Worm (Caenorhabditis elegans): ENCODE measurements around the gene ess-2.

ess-2 gene

DNA sequence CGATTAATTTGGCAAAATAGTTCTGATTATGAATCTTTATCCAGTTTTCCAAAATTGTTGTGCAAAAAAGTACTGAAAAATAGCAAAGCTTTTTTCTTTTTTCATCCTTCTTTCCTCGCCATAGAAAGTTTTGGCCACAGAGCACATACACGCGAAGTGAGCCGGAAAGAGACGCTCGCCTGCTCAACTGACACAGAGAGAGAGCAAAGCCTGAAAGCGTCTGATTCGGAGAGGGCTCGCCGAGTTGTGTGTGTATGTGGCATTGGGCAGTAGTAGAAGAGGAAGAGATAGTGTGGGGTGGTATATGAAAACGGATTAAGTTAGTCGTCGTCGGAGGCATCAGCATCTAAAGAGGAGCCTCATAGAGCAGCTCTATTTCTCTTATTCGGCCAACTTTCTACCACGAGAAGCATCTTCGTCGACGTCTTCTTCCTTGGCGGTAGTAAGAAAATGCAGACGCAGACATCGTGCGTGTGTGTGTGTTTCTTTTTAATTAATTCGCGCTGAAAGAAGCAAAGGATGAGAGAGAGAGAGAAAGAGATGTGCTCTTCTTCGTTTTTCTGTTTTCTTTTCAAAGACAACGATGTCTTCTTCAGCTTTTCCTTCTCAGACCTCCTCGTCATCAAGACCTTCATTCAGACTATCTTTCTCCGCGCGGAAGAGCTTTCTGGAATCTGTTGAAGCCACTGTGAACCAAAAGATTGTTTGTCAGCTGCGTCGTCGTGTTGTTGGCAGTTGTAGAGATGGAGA is 19.7 kb upstream of the ess-2 start (continued):
- TF ChIP-seq nhr-71 (tag; optimal IDR thresholded peaks at IDR 0.05) (peak; percentile 58), lin-15B (tag; optimal IDR thresholded peaks at IDR 0.05) (no peak), pax-3 (tag; optimal IDR thresholded peaks at IDR 0.05) (peak; percentile 24), grh-1 (GFP tag; IDR thresholded peaks at IDR 0.05) (no peak), fkh-10 (GFP tag; optimal IDR thresholded peaks at IDR 0.05) (peak; percentile 8), egl-27 (tag; optimal IDR thresholded peaks at IDR 0.05) (no peak), irx-1 (tag; optimal IDR thresholded peaks at IDR 0.05) (no peak), nhr-84 (tag; optimal IDR thresholded peaks at IDR 0.05) (no peak), ztf-4 (tag; optimal IDR thresholded peaks at IDR 0.05) (no peak), vab-15 (tag; optimal IDR thresholded peaks at IDR 0.05) (no peak), elt-2 (tag; optimal IDR thresholded peaks at IDR 0.05) (no peak), nhr-19 (GFP tag; conservative IDR thresholded peaks at IDR 0.05) (no peak), ceh-63 (GFP tag; optimal IDR thresholded peaks at IDR 0.05) (no peak), ces-1 (GFP tag; optimal IDR thresholded peaks at IDR 0.05) (peak; percentile 29), zag-1 (tag; optimal IDR thresholded peaks at IDR 0.05) (no peak), pag-3 (tag; optimal IDR thresholded peaks at IDR 0.05; ENCODE audit: borderline replicate concordance, insufficient read depth) (no peak), F16B12.6 (tag; optimal IDR thresholded peaks at IDR 0.05) (no peak), Y116A8C.19 (tag; optimal IDR thresholded peaks at IDR 0.05; ENCODE audit: borderline replicate concordance) (no peak), C04F5.9 (tag; optimal IDR thresholded peaks at IDR 0.05) (no peak), sptf-1 (tag; optimal IDR thresholded peaks at IDR 0.05) (no peak), fkh-8 (tag; optimal IDR thresholded peaks at IDR 0.05) (peak; percentile 74), tbx-2 (tag; optimal IDR thresholded peaks at IDR 0.05) (peak; percentile 42), swsn-7 (tag; optimal IDR thresholded peaks at IDR 0.05) (no peak), ama-1 (optimal IDR thresholded peaks at IDR 0.05) (no peak), lin-13 (GFP tag; optimal IDR thresholded peaks at IDR 0.05) (no peak), blmp-1 (tag; optimal IDR thresholded peaks at IDR 0.05) (no peak), aly-2 (tag; optimal IDR thresholded peaks at IDR 0.05) (no peak), elt-3 (tag; optimal IDR thresholded peaks at IDR 0.05) (no peak)

- TF ChIP-seq blmp-1 (tag; optimal IDR thresholded peaks at IDR 0.05) = no peak
- no peak for TF ChIP-seq efl-1 (optimal IDR thresholded peaks at IDR 0.05)
- peak in 1 of 2 experiments; percentile 76 for TF ChIP-seq efl-1 (GFP tag; optimal IDR thresholded peaks at IDR 0.05 in 1 of 2)
- no peak for TF ChIP-seq lin-15B (tag; optimal IDR thresholded peaks at IDR 0.05)
- TF ChIP-seq zag-1 (tag; optimal IDR thresholded peaks at IDR 0.05) = no peak
Observed at ce11 chrIII:8509218-8509617, 19.1 kb upstream of the ess-2 start.

ce11 chrIII:8506348-8506747 is 16.2 kb upstream of the ess-2 start:
- TF ChIP-seq lin-14 (GFP tag; optimal IDR thresholded peaks at IDR 0.05) (peak; percentile 0), irx-1 (tag; optimal IDR thresholded peaks at IDR 0.05) (no peak), mab-9 (GFP tag; IDR thresholded peaks at IDR 0.05) (no peak), nhr-20 (tag; optimal IDR thresholded peaks at IDR 0.05) (no peak), lin-39 (tag; optimal IDR thresholded peaks at IDR 0.05) (no peak), lin-35 (GFP tag; optimal IDR thresholded peaks at IDR 0.05) (peak in 1 of 2 experiments; percentile 15), nhr-85 (tag) (no peak)

DNA sequence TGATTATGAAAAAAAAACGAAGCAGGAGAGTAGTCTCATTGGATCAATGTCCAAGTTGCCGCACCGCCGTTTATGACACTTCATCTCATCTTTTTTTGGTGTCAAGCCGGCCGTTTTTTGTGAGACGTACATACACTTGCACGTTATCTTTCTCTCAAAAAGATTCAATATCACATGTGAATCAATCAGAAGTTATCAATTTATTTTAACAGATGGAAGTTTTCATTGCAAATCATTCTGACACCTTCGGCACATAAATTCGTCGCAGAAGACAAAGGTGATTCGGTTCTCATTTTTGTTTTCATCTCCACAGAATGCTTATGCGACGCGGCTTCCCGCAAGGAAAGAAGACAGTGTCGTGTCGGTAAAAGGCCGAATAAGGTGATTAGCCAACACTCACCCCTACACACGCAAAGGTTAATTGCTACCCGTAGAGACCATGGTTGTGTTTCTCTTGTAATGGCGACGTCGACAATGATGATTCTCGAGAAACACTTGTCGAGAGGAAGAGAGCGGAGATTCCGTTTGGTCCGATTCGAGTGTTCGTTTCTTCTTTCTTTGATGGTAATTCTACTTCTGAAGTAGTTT is 14.1 kb upstream of the ess-2 start:
- TF ChIP-seq lin-14 (GFP tag; optimal IDR thresholded peaks at IDR 0.05) (peak; percentile 36), ceh-88 (GFP tag; IDR thresholded peaks at IDR 0.05) (no peak), elt-3 (tag; optimal IDR thresholded peaks at IDR 0.05) (peak in 1 of 6 experiments; percentile 50), blmp-1 (tag; optimal IDR thresholded peaks at IDR 0.05) (peak; percentile 74), efl-1 (optimal IDR thresholded peaks at IDR 0.05) (no peak), efl-1 (GFP tag; optimal IDR thresholded peaks at IDR 0.05 in 1 of 2) (peak in 1 of 2 experiments; percentile 91), pqm-1 (tag; optimal IDR thresholded peaks at IDR 0.05) (no peak), ceh-90 (tag; optimal IDR thresholded peaks at IDR 0.05) (no peak), Y116A8C.19 (tag; optimal IDR thresholded peaks at IDR 0.05; ENCODE audit: borderline replicate concordance) (no peak), lsy-2 (tag; optimal IDR thresholded peaks at IDR 0.05) (no peak), nhr-76 (tag; optimal IDR thresholded peaks at IDR 0.05) (no peak), mdl-1 (tag; optimal IDR thresholded peaks at IDR 0.05) (peak in 1 of 2 experiments; percentile 19), fkh-4 (tag; optimal IDR thresholded peaks at IDR 0.05; ENCODE audit: borderline replicate concordance) (no peak), unc-98 (GFP tag; IDR thresholded peaks at IDR 0.05) (no peak), C04F5.9 (tag; optimal IDR thresholded peaks at IDR 0.05) (no peak), nhr-47 (tag; optimal IDR thresholded peaks at IDR 0.05) (no peak), nhr-90 (tag; optimal IDR thresholded peaks at IDR 0.05; ENCODE audit: poor library complexity) (no peak), nhr-77 (tag; optimal IDR thresholded peaks at IDR 0.05) (no peak)
